Worm (Caenorhabditis elegans): ENCODE data around the gene ced-2.

DNA sequence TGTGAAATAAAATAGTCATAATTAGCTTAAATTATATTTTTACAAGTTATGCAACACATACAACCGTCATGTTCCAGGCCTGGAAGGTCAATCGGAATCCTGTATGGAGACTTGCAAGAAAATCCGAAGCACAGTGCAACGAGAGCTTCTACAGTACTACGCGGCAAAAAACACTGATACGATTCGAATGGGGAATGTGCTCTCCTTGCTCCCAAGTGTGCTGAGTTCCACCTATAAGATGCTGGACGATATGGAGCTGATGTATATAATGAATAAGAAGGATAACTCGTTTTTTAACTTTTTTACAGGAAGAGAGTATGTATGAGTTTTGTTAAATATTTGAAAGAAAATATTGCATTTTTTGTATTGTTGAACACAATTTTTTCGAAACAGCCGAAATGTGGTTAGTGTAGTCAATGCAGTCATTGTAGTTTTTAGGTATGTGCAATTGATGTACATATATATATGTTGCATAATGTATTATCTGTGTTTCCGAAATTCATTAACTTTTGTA is 29.3 kb downstream of the ced-2 start, which contains the start of gene nhr-146:
- TF ChIP-seq him-1 (tag; optimal IDR thresholded peaks at IDR 0.05) = no peak
- no peak for TF ChIP-seq dao-5 (tag; optimal IDR thresholded peaks at IDR 0.05)

Data from whole organism, L4/young adult.